Fruit fly (Drosophila melanogaster): ENCODE measurements around the gene Ranbp21.

The Ranbp21 gene

dm6 chrX:19662583-19663195 lies 10.6 kb upstream of the Ranbp21 start (continued):
- TF ChIP-seq chinmo (GFP tag; IDR thresholded peaks at IDR 0.05; ENCODE audit: partially characterized antibody) (0 out of 4 replicates have a peak, but pooled peaks have one; percentile 52), Trl (optimal IDR thresholded peaks at IDR 0.05) (peak; percentile 74 to 83), Trl (GFP tag; optimal IDR thresholded peaks at IDR 0.05) (no peak), CG8478 (optimal IDR thresholded peaks at IDR 0.05) (peak; percentile 26), CG13624 (GFP tag; optimal IDR thresholded peaks at IDR 0.05) (peak; percentile 18), CG1832 (GFP tag; optimal IDR thresholded peaks at IDR 0.05) (peak; percentile 69), Jarid2 (GFP tag; optimal IDR thresholded peaks at IDR 0.05) (peak; percentile 82), crol (GFP tag; IDR thresholded peaks at IDR 0.05) (peak; percentile 81), sob (GFP tag; IDR thresholded peaks at IDR 0.05) (0 out of 2 replicates have a peak, but pooled peaks have one; percentile 33), Bgb (GFP tag; IDR thresholded peaks at IDR 0.05; ENCODE audit: partially characterized antibody) (peak; percentile 32; the same call in 1 of the 2 replicates), CG6175 (GFP tag; IDR thresholded peaks at IDR 0.05) (peak; percentile 48; the same call in 1 of the 3 replicates), kah (GFP tag; optimal IDR thresholded peaks at IDR 0.05) (no peak), ci (GFP tag; IDR thresholded peaks at IDR 0.05) (peak; percentile 58; the same call in 2 of the 3 replicates), CHES-1-like (GFP tag; optimal IDR thresholded peaks at IDR 0.05) (no peak), onecut (GFP tag; IDR thresholded peaks at IDR 0.05) (0 out of 2 replicates have a peak, but pooled peaks have one; percentile 9), insv (GFP tag; optimal IDR thresholded peaks at IDR 0.05) (no peak), vvl (GFP tag; IDR thresholded peaks at IDR 0.05) (no peak), bbx (GFP tag; IDR thresholded peaks at IDR 0.05; ENCODE audit: partially characterized antibody) (peak; percentile 37), z (GFP tag; IDR thresholded peaks at IDR 0.05) (peak; percentile 51; the same call in 1 of the 3 replicates), HmgZ (tag; optimal IDR thresholded peaks at IDR 0.05) (peak; percentile 3), CG34376 (GFP tag; optimal IDR thresholded peaks at IDR 0.05) (no peak), Mes4 (GFP tag; optimal IDR thresholded peaks at IDR 0.05) (no peak), Dbx (GFP tag; IDR thresholded peaks at IDR 0.05) (0 out of 3 replicates have a peak, but pooled peaks have one; percentile 29), nom (GFP tag; optimal IDR thresholded peaks at IDR 0.05) (peak; percentile 29)

dm6 chrX:19645873-19646541 lies 6.1 kb downstream of the Ranbp21 start, which contains the start of gene Arp10:
Gene Arp10 (minus strand): TSS chrX:19646176.
- TF ChIP-seq Side (GFP tag; optimal IDR thresholded peaks at IDR 0.05), result no peak
- no peak for TF ChIP-seq Dip3 (GFP tag; optimal IDR thresholded peaks at IDR 0.05)
- TF ChIP-seq dmrt11E (tag; optimal IDR thresholded peaks at IDR 0.05), result peak; percentile 26
- TF ChIP-seq oc (tag; optimal IDR thresholded peaks at IDR 0.05), result no peak
- TF ChIP-seq Abd-B (GFP tag; optimal IDR thresholded peaks at IDR 0.05), result no peak
- peak; percentile 26 for TF ChIP-seq CoRest (tag; optimal IDR thresholded peaks at IDR 0.05)
- no peak for TF ChIP-seq CG4282 (GFP tag; optimal IDR thresholded peaks at IDR 0.05)
- no peak for TF ChIP-seq B-H1 (GFP tag; IDR thresholded peaks at IDR 0.05)
- no peak for TF ChIP-seq Ssrp (tag; optimal IDR thresholded peaks at IDR 0.05)
- TF ChIP-seq CG2678 (tag; optimal IDR thresholded peaks at IDR 0.05), result no peak
- no peak for TF ChIP-seq CG1529 (GFP tag; optimal IDR thresholded peaks at IDR 0.05)
- TF ChIP-seq HLH4C (GFP tag; IDR thresholded peaks at IDR 0.05; ENCODE audit: partially characterized antibody), result no peak
- TF ChIP-seq luna (GFP tag; optimal IDR thresholded peaks at IDR 0.05), result no peak
- TF ChIP-seq MESR4 (GFP tag; optimal IDR thresholded peaks at IDR 0.05), result peak; percentile 66
- no peak for TF ChIP-seq CG5245 (GFP tag; optimal IDR thresholded peaks at IDR 0.05)
- TF ChIP-seq kay (GFP tag; optimal IDR thresholded peaks at IDR 0.05), result no peak
- peak; percentile 33 for TF ChIP-seq CG12391 (tag; optimal IDR thresholded peaks at IDR 0.05)
- TF ChIP-seq pita (GFP tag; optimal IDR thresholded peaks at IDR 0.05), result no peak
- TF ChIP-seq bsh (GFP tag; optimal IDR thresholded peaks at IDR 0.05), result peak in 1 of 2 experiments; percentile 2
- TF ChIP-seq crc (GFP tag; optimal IDR thresholded peaks at IDR 0.05), result no peak
- peak; percentile 18 for TF ChIP-seq CG9797 (GFP tag; optimal IDR thresholded peaks at IDR 0.05)
- TF ChIP-seq CG34422 (GFP tag; IDR thresholded peaks at IDR 0.05), result no peak
- TF ChIP-seq pzg (GFP tag; optimal IDR thresholded peaks at IDR 0.05), result peak; percentile 59
- TF ChIP-seq Stat92E (GFP tag; optimal IDR thresholded peaks at IDR 0.05), result no peak
- TF ChIP-seq odd (GFP tag; optimal IDR thresholded peaks at IDR 0.05), result no peak

All from whole organism, embryonic.